Worm (Caenorhabditis elegans) whole organism, L3 larva: ENCODE results near the gene kcc-2.

ENCODE experiments used
- R02D3.7 ChIP-seq: fragments of 150-350 bp; optimal IDR thresholded peaks from 2 replicates; lab custom pipeline; 2014; ENCODE audit warnings: missing biosample characterization, missing genetic modification characterization
- ama-1 ChIP-seq: fragments of 150-350 bp; optimal IDR thresholded peaks from 2 replicates; lab custom pipeline; 2018
- ceh-16 ChIP-seq: sonication (generic microtip); optimal IDR thresholded peaks from 2 replicates; lab custom pipeline; 2017; ENCODE audit warnings: missing biosample characterization, missing genetic modification characterization
- ceh-28 ChIP-seq: fragments of 150-350 bp; optimal IDR thresholded peaks from 2 replicates; lab custom pipeline; 2014; ENCODE audit warnings: missing biosample characterization, missing genetic modification reagents, missing genetic modification characterization
- ceh-82 ChIP-seq: fragments of 150-350 bp; optimal IDR thresholded peaks from 2 replicates; lab custom pipeline; 2014; ENCODE audit warnings: missing biosample characterization, missing genetic modification characterization
- ceh-9 ChIP-seq: sonication (generic microtip); optimal IDR thresholded peaks from 2 replicates; lab custom pipeline; 2018; ENCODE audit warnings: missing biosample characterization, missing genetic modification characterization
- daf-12 ChIP-seq: fragments of 150-350 bp; optimal IDR thresholded peaks from 2 replicates; lab custom pipeline; 2014; ENCODE audit warnings: missing biosample characterization, missing genetic modification reagents, missing genetic modification characterization
- elt-1 ChIP-seq: fragments of 150-350 bp; optimal IDR thresholded peaks from 2 replicates; lab custom pipeline; 2014; ENCODE audit warnings: missing biosample characterization, missing genetic modification characterization
- elt-2 ChIP-seq: sonication (generic microtip); optimal IDR thresholded peaks from 2 replicates; lab custom pipeline; 2016; ENCODE audit warnings: missing genetic modification reagents, mild to moderate bottlenecking, missing genetic modification characterization, missing compliant biosample characterization
- elt-3 ChIP-seq, 3 experiments: fragments of 150-350 bp in 1 of 3; sonication (generic microtip) in 2 of 3; optimal IDR thresholded peaks; 2 replicates in 2 of 3; 4 replicates in 1 of 3; lab custom pipeline; 2014 to 2017; ENCODE audit warnings: missing biosample characterization in 3 of 3, missing genetic modification characterization in 3 of 3
- eor-1 ChIP-seq, 2 experiments: fragments of 150-350 bp; optimal IDR thresholded peaks; 2 replicates each; lab custom pipeline; 2014 to 2018; ENCODE audit warnings: missing biosample characterization in 2 of 2, missing genetic modification characterization in 2 of 2
- fkh-10 ChIP-seq: sonication (generic microtip); optimal IDR thresholded peaks from 2 replicates; lab custom pipeline; 2017; ENCODE audit warnings: missing biosample characterization, missing genetic modification reagents, missing genetic modification characterization
- fkh-2 ChIP-seq: fragments of 150-350 bp; optimal IDR thresholded peaks from 2 replicates; lab custom pipeline; 2014; ENCODE audit warnings: missing biosample characterization, missing genetic modification reagents, missing genetic modification characterization
- hmg-11 ChIP-seq: sonication (generic microtip); optimal IDR thresholded peaks from 2 replicates; lab custom pipeline; 2016; ENCODE audit warnings: missing genetic modification characterization, missing compliant biosample characterization
- jun-1 ChIP-seq: fragments of 150-350 bp; optimal IDR thresholded peaks from 2 replicates; lab custom pipeline; 2014; ENCODE audit warnings: missing biosample characterization, missing genetic modification reagents, missing genetic modification characterization
- lin-15B ChIP-seq: fragments of 150-350 bp; optimal IDR thresholded peaks from 2 replicates; lab custom pipeline; 2014; ENCODE audit warnings: missing biosample characterization, missing genetic modification characterization
- lin-39 ChIP-seq: fragments of 150-350 bp; optimal IDR thresholded peaks from 2 replicates; lab custom pipeline; 2018; ENCODE audit warnings: missing biosample characterization, missing genetic modification reagents, missing genetic modification characterization
- lsy-12 ChIP-seq: sonication (generic microtip); optimal IDR thresholded peaks from 2 replicates; lab custom pipeline; 2016; ENCODE audit warnings: mild to moderate bottlenecking, missing genetic modification characterization, missing compliant biosample characterization
- mdl-1 ChIP-seq: fragments of 150-350 bp; optimal IDR thresholded peaks from 2 replicates; lab custom pipeline; 2014; ENCODE audit warnings: missing biosample characterization, missing genetic modification characterization
- mml-1 ChIP-seq: fragments of 150-350 bp; sonication (generic microtip); optimal IDR thresholded peaks from 3 replicates; lab custom pipeline; 2014; ENCODE audit warnings: missing biosample characterization, missing genetic modification characterization
- nfya-1 ChIP-seq: sonication (generic microtip); optimal IDR thresholded peaks from 2 replicates; lab custom pipeline; 2017; ENCODE audit warnings: missing genetic modification characterization, mild to moderate bottlenecking, missing compliant biosample characterization, antibody characterized with exemption, moderate library complexity; ENCODE audit not compliant: insufficient read depth
- nhr-11 ChIP-seq: fragments of 150-350 bp; optimal IDR thresholded peaks from 2 replicates; lab custom pipeline; 2014; ENCODE audit warnings: missing biosample characterization, missing genetic modification characterization
- nhr-12 ChIP-seq: fragments of 150-350 bp; optimal IDR thresholded peaks from 2 replicates; lab custom pipeline; 2014; ENCODE audit warnings: missing biosample characterization, missing genetic modification characterization
- nhr-237 ChIP-seq: fragments of 150-350 bp; optimal IDR thresholded peaks from 2 replicates; lab custom pipeline; 2014; ENCODE audit warnings: missing biosample characterization, missing genetic modification characterization
- nhr-25 ChIP-seq: sonication (generic microtip); optimal IDR thresholded peaks from 2 replicates; lab custom pipeline; 2017; ENCODE audit warnings: missing biosample characterization, missing genetic modification characterization
- nhr-28 ChIP-seq: fragments of 150-350 bp; optimal IDR thresholded peaks from 2 replicates; lab custom pipeline; 2014; ENCODE audit warnings: missing biosample characterization, missing genetic modification characterization
- nhr-43 ChIP-seq: sonication (generic microtip); optimal IDR thresholded peaks from 2 replicates; lab custom pipeline; 2016; ENCODE audit warnings: mild to moderate bottlenecking, missing genetic modification characterization, missing compliant biosample characterization; ENCODE audit not compliant: poor library complexity, severe bottlenecking
- nhr-76 ChIP-seq: fragments of 150-350 bp; sonication (generic microtip); optimal IDR thresholded peaks from 5 replicates; lab custom pipeline; 2014; ENCODE audit warnings: missing biosample characterization, missing genetic modification characterization
- nhr-77 ChIP-seq: fragments of 150-350 bp; optimal IDR thresholded peaks from 2 replicates; lab custom pipeline; 2014; ENCODE audit warnings: missing biosample characterization, missing genetic modification characterization
- pha-4 ChIP-seq: fragments of 150-350 bp; optimal IDR thresholded peaks from 2 replicates; lab custom pipeline; 2014; ENCODE audit warnings: missing biosample characterization, missing genetic modification reagents, missing genetic modification characterization
- pqm-1 ChIP-seq: fragments of 150-350 bp; optimal IDR thresholded peaks from 2 replicates; lab custom pipeline; 2017; ENCODE audit warnings: missing biosample characterization, missing genetic modification characterization, inconsistent platforms
- sea-2 ChIP-seq: fragments of 150-350 bp; sonication (generic microtip); optimal IDR thresholded peaks from 4 replicates; lab custom pipeline; 2014; ENCODE audit warnings: missing biosample characterization, missing genetic modification reagents, missing genetic modification characterization
- skn-1 ChIP-seq: fragments of 150-350 bp; optimal IDR thresholded peaks from 2 replicates; lab custom pipeline; 2014; ENCODE audit warnings: missing biosample characterization, missing genetic modification characterization
- snpc-4 ChIP-seq: fragments of 150-350 bp; optimal IDR thresholded peaks from 2 replicates; lab custom pipeline; 2014; ENCODE audit warnings: missing biosample characterization, missing genetic modification characterization
- unc-39 ChIP-seq: sonication (generic microtip); optimal IDR thresholded peaks from 4 replicates; lab custom pipeline; 2017; ENCODE audit warnings: missing biosample characterization, missing genetic modification characterization
- unc-62 ChIP-seq: fragments of 150-350 bp; sonication (generic microtip); optimal IDR thresholded peaks from 4 replicates; lab custom pipeline; 2014; ENCODE audit warnings: missing biosample characterization, missing genetic modification reagents, missing genetic modification characterization
- ztf-4 ChIP-seq: fragments of 150-350 bp; optimal IDR thresholded peaks from 2 replicates; lab custom pipeline; 2014; ENCODE audit warnings: missing biosample characterization, missing genetic modification characterization

The kcc-2 gene

ce11 chrIV:6040676-6041075 lies at the start of gene kcc-2:
Gene kcc-2, plus strand, starts transcription at chrIV:6040976.
- TF ChIP-seq fkh-10 (GFP tag; lab: Kevin White, UChicago): peak; percentile 64
- TF ChIP-seq ztf-4 (tag; lab: Kevin White, UChicago): no peak
- TF ChIP-seq, all 47 proteins: peak for 1

- TF ChIP-seq ceh-82 (tag; lab: Kevin White, UChicago) (no peak), lin-39 (tag; lab: Kevin White, UChicago) (no peak), ama-1 (no peak), pha-4 (no peak), fkh-10 (GFP tag; lab: Kevin White, UChicago) (no peak), nhr-237 (tag; lab: Kevin White, UChicago) (no peak), elt-1 (no peak), unc-39 (no peak), nhr-25 (tag; lab: Kevin White, UChicago) (no peak), nhr-77 (tag; lab: Kevin White, UChicago) (no peak), sea-2 (GFP tag; lab: Kevin White, UChicago) (no peak), ztf-4 (tag; lab: Kevin White, UChicago) (no peak), nhr-76 (no peak), nhr-43 (no peak), mdl-1 (no peak), pqm-1 (tag; lab: Kevin White, UChicago) (no peak), eor-1 (tag; optimal IDR thresholded peaks at IDR 0.05; lab: Kevin White, UChicago) (no peak), jun-1 (no peak), nhr-11 (no peak)
Measured at ce11 chrIV:6005655-6006054, 35.1 kb upstream of the kcc-2 start.

ce11 chrIV:6010274-6010673 lies 30.5 kb upstream of the kcc-2 start:
- TF ChIP-seq ceh-28 (tag; lab: Kevin White, UChicago): no peak

- TF ChIP-seq lin-15B (tag; lab: Kevin White, UChicago) (no peak), nfya-1 (tag; lab: Kevin White, UChicago) (no peak), nhr-12 (tag; lab: Kevin White, UChicago) (no peak), mml-1 (no peak), nhr-25 (tag; lab: Kevin White, UChicago) (no peak), lsy-12 (no peak), pqm-1 (tag; lab: Kevin White, UChicago) (no peak), nhr-237 (tag; lab: Kevin White, UChicago) (no peak), fkh-2 (tag; lab: Kevin White, UChicago) (no peak), R02D3.7 (tag; lab: Kevin White, UChicago) (no peak), eor-1 (tag; optimal IDR thresholded peaks at IDR 0.05; lab: Kevin White, UChicago) (no peak)
- TF ChIP-seq, all 47 proteins: peak for 0
Measured at ce11 chrIV:6011545-6011944, 29.2 kb upstream of the kcc-2 start, which contains the start of gene C46G7.5. Gene C46G7.5, minus strand, starts transcription at chrIV:6011645.

DNA sequence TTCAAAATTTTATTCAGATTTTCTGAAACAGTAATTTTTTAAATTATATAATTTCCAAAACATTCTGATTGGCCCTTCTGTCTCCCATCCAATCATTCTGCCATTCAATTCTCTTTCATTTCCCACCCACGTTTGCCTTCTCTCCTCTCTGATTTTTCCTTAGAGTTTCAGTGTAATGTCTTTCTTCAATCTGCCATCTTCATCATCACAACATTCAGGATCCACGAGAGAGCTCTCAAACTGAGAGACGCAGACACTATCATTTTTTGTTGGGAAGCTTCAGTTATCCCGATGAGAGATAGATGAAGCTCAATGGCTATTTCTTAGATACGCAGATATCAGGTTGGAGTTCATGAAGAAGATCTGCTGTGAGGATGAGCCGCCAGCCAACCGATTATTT lies 26.9 kb upstream of the kcc-2 start:
- TF ChIP-seq nfya-1 (tag; lab: Kevin White, UChicago) (peak; percentile 69), R02D3.7 (tag; lab: Kevin White, UChicago) (no peak)

ce11 chrIV:6014895-6015294 lies 25.9 kb upstream of the kcc-2 start, which contains the start of gene C46G7.2:
Gene C46G7.2, plus strand, starts transcription at chrIV:6015195.
- TF ChIP-seq nfya-1 (tag; lab: Kevin White, UChicago) (no peak), lin-39 (tag; lab: Kevin White, UChicago) (no peak), ama-1 (no peak), elt-2 (tag; lab: Kevin White, UChicago) (no peak), nhr-28 (tag; lab: Kevin White, UChicago) (no peak), ceh-16 (tag; lab: Kevin White, UChicago) (no peak), nhr-237 (tag; lab: Kevin White, UChicago) (no peak), lin-15B (tag; lab: Kevin White, UChicago) (no peak), nhr-43 (no peak), ceh-9 (no peak), snpc-4 (tag; lab: Kevin White, UChicago) (no peak), daf-12 (tag; lab: Kevin White, UChicago) (no peak), nhr-12 (tag; lab: Kevin White, UChicago) (no peak), skn-1 (no peak), pha-4 (no peak), ztf-4 (tag; lab: Kevin White, UChicago) (no peak), hmg-11 (tag; lab: Kevin White, UChicago) (no peak), unc-62 (GFP tag; lab: Kevin White, UChicago) (no peak), fkh-10 (GFP tag; lab: Kevin White, UChicago) (no peak), elt-3 (tag; optimal IDR thresholded peaks at IDR 0.05; lab: Kevin White, UChicago) (no peak)
- TF ChIP-seq, all 47 proteins: peak for 0
